Worm (Caenorhabditis elegans) whole organism, L3 larva: ENCODE results near the gene H25K10.4.

Source experiments
- R02D3.7 ChIP-seq: fragments of 150-350 bp; optimal IDR thresholded peaks from 2 replicates; lab custom pipeline; 2014; ENCODE audit warnings: missing biosample characterization, missing genetic modification characterization
- daf-12 ChIP-seq: fragments of 150-350 bp; optimal IDR thresholded peaks from 2 replicates; lab custom pipeline; 2014; ENCODE audit warnings: missing biosample characterization, missing genetic modification reagents, missing genetic modification characterization
- elt-3 ChIP-seq, 3 experiments: fragments of 150-350 bp in 1 of 3; sonication (generic microtip) in 2 of 3; optimal IDR thresholded peaks; 2 replicates in 2 of 3; 4 replicates in 1 of 3; lab custom pipeline; 2014 to 2017; ENCODE audit warnings: missing biosample characterization in 3 of 3, missing genetic modification characterization in 3 of 3
- fkh-10 ChIP-seq: sonication (generic microtip); optimal IDR thresholded peaks from 2 replicates; lab custom pipeline; 2017; ENCODE audit warnings: missing biosample characterization, missing genetic modification reagents, missing genetic modification characterization
- fos-1 ChIP-seq: fragments of 150-350 bp; optimal IDR thresholded peaks from 2 replicates; lab custom pipeline; 2014; ENCODE audit warnings: missing biosample characterization, missing genetic modification characterization
- pqm-1 ChIP-seq: fragments of 150-350 bp; optimal IDR thresholded peaks from 2 replicates; lab custom pipeline; 2017; ENCODE audit warnings: missing biosample characterization, missing genetic modification characterization, inconsistent platforms
- unc-62 ChIP-seq: fragments of 150-350 bp; sonication (generic microtip); optimal IDR thresholded peaks from 4 replicates; lab custom pipeline; 2014; ENCODE audit warnings: missing biosample characterization, missing genetic modification reagents, missing genetic modification characterization
- zag-1 ChIP-seq: fragments of 150-350 bp; optimal IDR thresholded peaks from 2 replicates; lab custom pipeline; 2014; ENCODE audit warnings: missing biosample characterization, missing genetic modification characterization
- ztf-11 ChIP-seq: fragments of 150-350 bp; optimal IDR thresholded peaks from 2 replicates; lab custom pipeline; 2014; ENCODE audit warnings: missing biosample characterization, missing genetic modification characterization

ce11 chrIV:16257330-16257729 lies 31.5 kb downstream of the H25K10.4 start, which contains the start of gene hlh-31:
- TF ChIP-seq fkh-10 (GFP tag; lab: Kevin White, UChicago), result no peak
- TF ChIP-seq fos-1, result no peak
- no peak for TF ChIP-seq ztf-11 (tag; lab: Kevin White, UChicago)
- TF ChIP-seq daf-12, result no peak
- TF ChIP-seq elt-3 (tag; optimal IDR thresholded peaks at IDR 0.05; lab: Kevin White, UChicago), result no peak
- TF ChIP-seq unc-62, result no peak
- no peak for TF ChIP-seq zag-1 (tag; lab: Kevin White, UChicago)
- TF ChIP-seq R02D3.7, result no peak
- no peak for TF ChIP-seq pqm-1 (tag; lab: Kevin White, UChicago)
